Worm (Caenorhabditis elegans) whole organism, midembryonic: ENCODE data around the gene try-3.

ENCODE experiments used
- T22C8.4 ChIP-seq: fragments of 200-800 bp; sonication (Bioruptor generic); IDR thresholded peaks from 2 replicates; pipeline ENCODE4 v1.3.6; 2022; ENCODE audit warnings: missing genetic modification characterization, missing compliant biosample characterization
- cog-1 ChIP-seq: sonication (generic microtip); optimal IDR thresholded peaks from 2 replicates; lab custom pipeline; 2016; ENCODE audit warnings: missing genetic modification characterization, missing compliant biosample characterization
- flt-1 ChIP-seq: fragments of 200-800 bp; sonication (Bioruptor generic); IDR thresholded peaks from 2 replicates; pipeline ENCODE4 v1.3.6; 2022; ENCODE audit warnings: missing genetic modification characterization, missing compliant biosample characterization
- klf-2 ChIP-seq: fragments of 200-800 bp; sonication (Bioruptor generic); conservative IDR thresholded peaks from 2 replicates; pipeline ENCODE4 v1.3.6; 2022; ENCODE audit warnings: missing genetic modification reagents, missing genetic modification characterization, missing compliant biosample characterization
- med-1 ChIP-seq: sonication (generic microtip); optimal IDR thresholded peaks from 2 replicates; lab custom pipeline; 2017; ENCODE audit warnings: missing genetic modification characterization, mild to moderate bottlenecking, missing compliant biosample characterization, antibody characterized with exemption, missing genetic modification reagents; ENCODE audit not compliant: insufficient read depth
- ref-1 ChIP-seq: fragments of 200-800 bp; sonication (Bioruptor generic); conservative IDR thresholded peaks from 2 replicates; pipeline ENCODE4 v1.3.6; 2022; ENCODE audit warnings: missing genetic modification reagents, missing genetic modification characterization, missing compliant biosample characterization
- tab-1 ChIP-seq: fragments of 200-800 bp; sonication (Bioruptor generic); IDR thresholded peaks from 2 replicates; pipeline ENCODE4 v1.3.6; 2022; ENCODE audit warnings: missing genetic modification characterization, missing compliant biosample characterization
- ztf-23 ChIP-seq: fragments of 200-800 bp; sonication (Bioruptor generic); IDR thresholded peaks from 2 replicates; pipeline ENCODE4 v1.3.6; 2022; ENCODE audit warnings: missing genetic modification reagents, missing genetic modification characterization, missing compliant biosample characterization
- ztf-29 ChIP-seq: fragments of 200-800 bp; sonication (Bioruptor generic); IDR thresholded peaks from 2 replicates; pipeline ENCODE4 v1.3.6; 2022; ENCODE audit warnings: missing genetic modification reagents, missing genetic modification characterization, missing compliant biosample characterization

- TF ChIP-seq med-1: no peak
- TF ChIP-seq flt-1 (GFP tag; lab: Robert Waterston, UW): no peak
- TF ChIP-seq ztf-23: no peak
- no peak for TF ChIP-seq ztf-29
- TF ChIP-seq klf-2 (GFP tag; lab: Robert Waterston, UW): no peak
- TF ChIP-seq tab-1 (GFP tag; lab: Robert Waterston, UW): no peak
- TF ChIP-seq T22C8.4 (GFP tag; lab: Robert Waterston, UW): no peak
- TF ChIP-seq cog-1 (tag; lab: Kevin White, UChicago): no peak
- no peak for TF ChIP-seq ref-1 (GFP tag; lab: Robert Waterston, UW)
These were observed 5.1 kb downstream of the try-3 start for ce11 chrIV:6562039-6562438.
